Worm (Caenorhabditis elegans) whole organism, L2 larva: Measurements from ENCODE around the gene csc-1.

Experiments
- ceh-82 ChIP-seq: fragments of 150-350 bp; optimal IDR thresholded peaks from 2 replicates; lab custom pipeline; 2014; ENCODE audit warnings: missing biosample characterization, missing genetic modification characterization
- elt-1 ChIP-seq: fragments of 150-350 bp; optimal IDR thresholded peaks from 2 replicates; lab custom pipeline; 2014; ENCODE audit warnings: missing biosample characterization, missing genetic modification characterization
- fos-1 ChIP-seq: fragments of 150-350 bp; optimal IDR thresholded peaks from 2 replicates; lab custom pipeline; 2014; ENCODE audit warnings: missing biosample characterization, missing genetic modification characterization
- lin-11 ChIP-seq: fragments of 150-350 bp; sonication (generic microtip); optimal IDR thresholded peaks from 2 replicates; lab custom pipeline; 2014; ENCODE audit warnings: missing biosample characterization, missing genetic modification characterization, inconsistent platforms, mixed read lengths
- lsy-2 ChIP-seq, 2 experiments: fragments of 150-350 bp in 1 of 2; sonication (generic microtip) in 1 of 2; optimal IDR thresholded peaks; 2 replicates each; lab custom pipeline; 2014 to 2017; ENCODE audit warnings: missing biosample characterization in 2 of 2, missing genetic modification characterization in 2 of 2
- nhr-12 ChIP-seq: fragments of 150-350 bp; optimal IDR thresholded peaks from 2 replicates; lab custom pipeline; 2014; ENCODE audit warnings: missing biosample characterization, missing genetic modification characterization
- nhr-237 ChIP-seq: fragments of 150-350 bp; optimal IDR thresholded peaks from 2 replicates; lab custom pipeline; 2014; ENCODE audit warnings: missing biosample characterization, missing genetic modification characterization
- nhr-77 ChIP-seq: fragments of 150-350 bp; optimal IDR thresholded peaks from 2 replicates; lab custom pipeline; 2014; ENCODE audit warnings: missing biosample characterization, missing genetic modification characterization
- peb-1 ChIP-seq: fragments of 150-350 bp; optimal IDR thresholded peaks from 2 replicates; lab custom pipeline; 2014; ENCODE audit warnings: missing biosample characterization, missing genetic modification characterization
- skn-1 ChIP-seq: sonication (generic microtip); optimal IDR thresholded peaks from 2 replicates; lab custom pipeline; 2017; ENCODE audit warnings: missing biosample characterization, missing genetic modification characterization
- unc-62 ChIP-seq: fragments of 150-350 bp; optimal IDR thresholded peaks from 2 replicates; lab custom pipeline; 2014; ENCODE audit warnings: missing biosample characterization, missing genetic modification reagents, missing genetic modification characterization
- zag-1 ChIP-seq: fragments of 150-350 bp; optimal IDR thresholded peaks from 2 replicates; lab custom pipeline; 2014; ENCODE audit warnings: missing biosample characterization, missing genetic modification characterization
- ztf-4 ChIP-seq: fragments of 150-350 bp; optimal IDR thresholded peaks from 2 replicates; lab custom pipeline; 2014; ENCODE audit warnings: missing biosample characterization, missing genetic modification characterization

ce11 chrII:13560553-13560952, 36.2 kb upstream of the csc-1 start:
- TF ChIP-seq nhr-77 (tag; lab: Kevin White, UChicago) (no peak), ceh-82 (tag; lab: Kevin White, UChicago) (no peak), unc-62 (GFP tag; lab: Kevin White, UChicago) (no peak), fos-1 (tag; lab: Kevin White, UChicago) (no peak), lin-11 (tag; lab: Kevin White, UChicago) (no peak), ztf-4 (tag; lab: Kevin White, UChicago) (no peak), lsy-2 (tag; optimal IDR thresholded peaks at IDR 0.05; lab: Kevin White, UChicago) (no peak), nhr-237 (no peak), peb-1 (tag; lab: Kevin White, UChicago) (no peak), skn-1 (tag; lab: Kevin White, UChicago) (no peak), elt-1 (tag; lab: Kevin White, UChicago) (no peak), nhr-12 (tag; lab: Kevin White, UChicago) (no peak), zag-1 (no peak)
